Worm (Caenorhabditis elegans): ENCODE data around the gene inos-1.
A peak's percentile ranks its signal among the peaks of the same experiment; 100 is the strongest.

inos-1 gene

ce11 chrII:11749490-11750172 lies 49.5 kb upstream of the inos-1 start (continued):
- TF ChIP-seq daf-19 (GFP tag; conservative IDR thresholded peaks at IDR 0.05) (no peak), vab-7 (GFP tag; IDR thresholded peaks at IDR 0.05) (no peak), nhr-41 (GFP tag; IDR thresholded peaks at IDR 0.05) (peak; percentile 55; the same call in 1 of the 2 replicates), mdt-29 (GFP tag; IDR thresholded peaks at IDR 0.05) (peak; percentile 68; the same call in 1 of the 2 replicates), zip-11 (GFP tag; IDR thresholded peaks at IDR 0.05) (no peak), dmd-9 (GFP tag; IDR thresholded peaks at IDR 0.05) (no peak), nhr-28 (tag; optimal IDR thresholded peaks at IDR 0.05) (peak; percentile 33), nhr-10 (tag; optimal IDR thresholded peaks at IDR 0.05) (peak; percentile 2), ceh-20 (GFP tag; IDR thresholded peaks at IDR 0.05) (peak; percentile 63; the same call in 1 of the 2 replicates), set-16 (GFP tag; IDR thresholded peaks at IDR 0.05) (peak; percentile 100), rbr-2 (tag; optimal IDR thresholded peaks at IDR 0.05) (peak; percentile 92), mdl-1 (tag; optimal IDR thresholded peaks at IDR 0.05) (peak; percentile 44 to 77), ama-1 (optimal IDR thresholded peaks at IDR 0.05) (no peak), nhr-11 (tag; optimal IDR thresholded peaks at IDR 0.05) (peak; percentile 62), mxl-3 (GFP tag; optimal IDR thresholded peaks at IDR 0.05) (peak; percentile 79), nhr-6 (tag; optimal IDR thresholded peaks at IDR 0.05) (peak; percentile 68), zfp-2 (tag; optimal IDR thresholded peaks at IDR 0.05) (peak; percentile 56), hif-1 (tag; optimal IDR thresholded peaks at IDR 0.05) (peak; percentile 20 to 83), lin-15B (tag; optimal IDR thresholded peaks at IDR 0.05) (peak; percentile 6), ceh-32 (tag; optimal IDR thresholded peaks at IDR 0.05; ENCODE audit: poor library complexity) (peak; percentile 51), nhr-76 (tag; optimal IDR thresholded peaks at IDR 0.05) (no peak), F44E2.7 (GFP tag; IDR thresholded peaks at IDR 0.05) (no peak), aha-1 (tag) (peak; percentile 96), lin-29 (GFP tag; IDR thresholded peaks at IDR 0.05) (no peak), nhr-102 (tag; optimal IDR thresholded peaks at IDR 0.05) (peak; percentile 67), lin-38 (GFP tag; IDR thresholded peaks at IDR 0.05) (peak; percentile 61), hlh-30 (tag; optimal IDR thresholded peaks at IDR 0.05; ENCODE audit: insufficient read depth) (peak; percentile 78), fkh-10 (GFP tag; optimal IDR thresholded peaks at IDR 0.05) (peak; percentile 87), tag-97 (GFP tag; IDR thresholded peaks at IDR 0.05) (no peak), egl-43 (GFP tag; IDR thresholded peaks at IDR 0.05) (peak; percentile 86), daf-12 (tag; optimal IDR thresholded peaks at IDR 0.05) (no peak), nhr-25 (tag; optimal IDR thresholded peaks at IDR 0.05; ENCODE audit: borderline replicate concordance, insufficient read depth) (peak; percentile 10), Y48G9A.11 (GFP tag; IDR thresholded peaks at IDR 0.05) (no peak), unc-62 (GFP tag; optimal IDR thresholded peaks at IDR 0.05 in 1 of 2) (peak in 1 of 2 experiments; percentile 98), unc-62 (tag; optimal IDR thresholded peaks at IDR 0.05) (no peak), zip-2 (tag; optimal IDR thresholded peaks at IDR 0.05) (peak; percentile 55), nhr-42 (GFP tag; IDR thresholded peaks at IDR 0.05) (peak; percentile 49; the same call in 1 of the 2 replicates), spr-3 (GFP tag; optimal IDR thresholded peaks at IDR 0.05) (peak; percentile 79), lim-7 (GFP tag; IDR thresholded peaks at IDR 0.05) (no peak), aly-2 (tag; optimal IDR thresholded peaks at IDR 0.05) (no peak), ZK546.5 (tag; optimal IDR thresholded peaks at IDR 0.05) (peak in 1 of 2 experiments; percentile 50), nhr-111 (GFP tag; optimal IDR thresholded peaks at IDR 0.05) (peak; percentile 40), fos-1 (tag; optimal IDR thresholded peaks at IDR 0.05) (no peak), R02D3.7 (tag; optimal IDR thresholded peaks at IDR 0.05) (no peak), snpc-1.2 (GFP tag; IDR thresholded peaks at IDR 0.05) (0 out of 2 replicates have a peak, but pooled peaks have one; percentile 49), madf-5 (GFP tag; IDR thresholded peaks at IDR 0.05) (no peak), F49E8.2 (tag; optimal IDR thresholded peaks at IDR 0.05; ENCODE audit: borderline replicate concordance) (no peak), ceh-28 (tag; optimal IDR thresholded peaks at IDR 0.05) (peak; percentile 81), snpc-4 (tag; optimal IDR thresholded peaks at IDR 0.05) (no peak), nhr-77 (tag; optimal IDR thresholded peaks at IDR 0.05) (peak; percentile 3), zfp-3 (GFP tag; conservative IDR thresholded peaks at IDR 0.05) (no peak)

Measured in whole organism, L4 larva.